Fruit fly (Drosophila melanogaster): ENCODE results near the gene opm.

The opm gene

DNA sequence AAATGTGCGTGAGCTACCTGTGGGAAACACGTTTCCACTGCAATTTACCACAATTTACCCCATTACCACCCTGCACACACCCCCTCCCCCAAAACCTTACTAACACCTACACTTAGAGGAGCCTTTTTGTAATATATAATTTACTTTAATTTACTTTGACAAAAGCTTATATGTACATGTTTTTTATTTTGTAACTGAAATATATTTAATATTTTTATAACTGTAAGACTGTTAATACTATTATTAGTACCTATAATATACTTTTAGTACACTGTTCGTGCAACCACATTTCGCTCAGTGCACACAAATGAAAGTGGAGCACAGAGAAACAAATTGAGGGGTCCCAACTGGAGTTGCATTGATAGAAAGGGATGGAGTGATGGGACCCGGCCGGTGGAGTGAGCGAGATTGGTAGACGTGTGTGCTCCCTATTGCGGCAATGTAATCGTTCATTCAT is 45.2 kb downstream of the opm start (continued):
- peak; percentile 80 for TF ChIP-seq bcd (GFP tag; optimal IDR thresholded peaks at IDR 0.05)
- TF ChIP-seq NfI (GFP tag; optimal IDR thresholded peaks at IDR 0.05) = peak; percentile 58
- no peak for TF ChIP-seq ham (GFP tag; IDR thresholded peaks at IDR 0.05)
- TF ChIP-seq CG11723 (GFP tag; optimal IDR thresholded peaks at IDR 0.05) = peak; percentile 59
- peak; percentile 44 for TF ChIP-seq CG30431 (GFP tag; optimal IDR thresholded peaks at IDR 0.05)
- TF ChIP-seq CG12942 (GFP tag; optimal IDR thresholded peaks at IDR 0.05) = peak; percentile 53
- no peak for TF ChIP-seq B-H2 (GFP tag; optimal IDR thresholded peaks at IDR 0.05)
- peak; percentile 94 for TF ChIP-seq dmrt99B (tag; optimal IDR thresholded peaks at IDR 0.05)
- no peak for TF ChIP-seq bab2 (GFP tag; optimal IDR thresholded peaks at IDR 0.05)
- TF ChIP-seq Oaz (GFP tag; IDR thresholded peaks at IDR 0.05) = 0 out of 2 replicates have a peak, but pooled peaks have one; percentile 14
- peak; percentile 40 for TF ChIP-seq CG10462 (GFP tag; optimal IDR thresholded peaks at IDR 0.05)
- no peak for TF ChIP-seq ftz-f1 (GFP tag; optimal IDR thresholded peaks at IDR 0.05)
- TF ChIP-seq CG18619 (GFP tag; optimal IDR thresholded peaks at IDR 0.05) = peak; percentile 68
- no peak for TF ChIP-seq HLHmδ (GFP tag; optimal IDR thresholded peaks at IDR 0.05)
- 0 out of 2 replicates have a peak, but pooled peaks have one; percentile 32 for TF ChIP-seq sens-2 (GFP tag; IDR thresholded peaks at IDR 0.05)
- peak; percentile 64 for TF ChIP-seq Deaf1 (tag; optimal IDR thresholded peaks at IDR 0.05)
- TF ChIP-seq mld (GFP tag; IDR thresholded peaks at IDR 0.05; ENCODE audit: partially characterized antibody) = no peak
- no peak for TF ChIP-seq CG2889 (GFP tag; IDR thresholded peaks at IDR 0.05)
- TF ChIP-seq rib (GFP tag; IDR thresholded peaks at IDR 0.05) = no peak
- no peak for TF ChIP-seq unc-4 (GFP tag; IDR thresholded peaks at IDR 0.05; ENCODE audit: partially characterized antibody)
- peak; percentile 41 for TF ChIP-seq CG13123 (GFP tag; optimal IDR thresholded peaks at IDR 0.05)
- no peak for TF ChIP-seq CG2129 (GFP tag; IDR thresholded peaks at IDR 0.05; ENCODE audit: partially characterized antibody)
- TF ChIP-seq luna (GFP tag; optimal IDR thresholded peaks at IDR 0.05) = no peak
- TF ChIP-seq ind (GFP tag; optimal IDR thresholded peaks at IDR 0.05) = peak; percentile 69
- TF ChIP-seq CG13287 (GFP tag; IDR thresholded peaks at IDR 0.05; ENCODE audit: partially characterized antibody) = no peak
- TF ChIP-seq gce (GFP tag; IDR thresholded peaks at IDR 0.05) = peak; percentile 52; the same call in 1 of the 3 replicates
- TF ChIP-seq sr (GFP tag; IDR thresholded peaks at IDR 0.05) = no peak
- TF ChIP-seq GATAe (GFP tag; conservative IDR thresholded peaks at IDR 0.05) = no peak
- TF ChIP-seq CTCF (GFP tag; optimal IDR thresholded peaks at IDR 0.05) = no peak
- TF ChIP-seq CG7372 (GFP tag; IDR thresholded peaks at IDR 0.05) = peak; percentile 44; the same call in 1 of the 2 replicates
- no peak for TF ChIP-seq fd3F (GFP tag; optimal IDR thresholded peaks at IDR 0.05)
- no peak for TF ChIP-seq Sry-δ (GFP tag; optimal IDR thresholded peaks at IDR 0.05)
- TF ChIP-seq prd (optimal IDR thresholded peaks at IDR 0.05) = no peak
- TF ChIP-seq prd (GFP tag; IDR thresholded peaks at IDR 0.05) = peak; percentile 80
- peak; percentile 73 for TF ChIP-seq CG4820 (GFP tag; optimal IDR thresholded peaks at IDR 0.05)
- no peak for TF ChIP-seq Ets65A (GFP tag)
- no peak for TF ChIP-seq Dip3 (GFP tag; optimal IDR thresholded peaks at IDR 0.05)
- TF ChIP-seq CG11085 (GFP tag; IDR thresholded peaks at IDR 0.05) = no peak
- peak; percentile 87 for TF ChIP-seq CG9727 (GFP tag; optimal IDR thresholded peaks at IDR 0.05)
- TF ChIP-seq Doc2 (GFP tag; IDR thresholded peaks at IDR 0.05) = no peak
- no peak for TF ChIP-seq toy (GFP tag; IDR thresholded peaks at IDR 0.05)
- TF ChIP-seq CG2120 (GFP tag; optimal IDR thresholded peaks at IDR 0.05) = no peak
- TF ChIP-seq chm (GFP tag; IDR thresholded peaks at IDR 0.05) = peak; percentile 66; the same call in 1 of the 2 replicates
- peak; percentile 78 for TF ChIP-seq tin (GFP tag; optimal IDR thresholded peaks at IDR 0.05)
- no peak for TF ChIP-seq Hey (tag; optimal IDR thresholded peaks at IDR 0.05)
- TF ChIP-seq chinmo (GFP tag; IDR thresholded peaks at IDR 0.05; ENCODE audit: partially characterized antibody) = no peak
- peak; percentile 80 for TF ChIP-seq CG6254 (GFP tag; optimal IDR thresholded peaks at IDR 0.05)
- peak; percentile 31 for TF ChIP-seq Mad (GFP tag; optimal IDR thresholded peaks at IDR 0.05)
- TF ChIP-seq H2.0 (GFP tag; IDR thresholded peaks at IDR 0.05) = peak; percentile 61
- peak; percentile 83 for TF ChIP-seq zen (tag; optimal IDR thresholded peaks at IDR 0.05)
- TF ChIP-seq hb (GFP tag; IDR thresholded peaks at IDR 0.05; ENCODE audit: partially characterized antibody) = no peak
- TF ChIP-seq CG13894 (tag; optimal IDR thresholded peaks at IDR 0.05) = no peak
